Worm (Caenorhabditis elegans) whole organism, L4 larva: ENCODE data around the gene K11H3.3.

ENCODE experiments used
- F44E2.7 ChIP-seq: fragments of 200-800 bp; sonication (Bioruptor generic); IDR thresholded peaks from 2 replicates; pipeline ENCODE4 v2.1.2; 2022; ENCODE audit warnings: missing genetic modification characterization, missing compliant biosample characterization
- R02D3.7 ChIP-seq: fragments of 150-350 bp; sonication (generic microtip); optimal IDR thresholded peaks from 3 replicates; lab custom pipeline; 2014; ENCODE audit warnings: missing biosample characterization, missing genetic modification characterization
- T26A8.4 ChIP-seq: fragments of 200-800 bp; sonication (Bioruptor generic); IDR thresholded peaks from 2 replicates; pipeline ENCODE4 v1.3.6; 2022; ENCODE audit warnings: missing genetic modification characterization, missing compliant biosample characterization
- Y105C5A.15 ChIP-seq: fragments of 200-800 bp; sonication (Bioruptor generic); IDR thresholded peaks from 2 replicates; pipeline ENCODE4 v1.3.6; 2022; ENCODE audit warnings: missing genetic modification characterization, missing compliant biosample characterization
- Y75B8A.6 ChIP-seq: fragments of 200-800 bp; sonication (Bioruptor generic); IDR thresholded peaks from 2 replicates; pipeline ENCODE4 v1.3.6; 2022; ENCODE audit warnings: missing genetic modification reagents, missing genetic modification characterization, missing compliant biosample characterization
- ama-1 ChIP-seq: fragments of 150-350 bp; optimal IDR thresholded peaks from 2 replicates; lab custom pipeline; 2014; ENCODE audit warnings: inconsistent platforms, mixed read lengths
- ceh-28 ChIP-seq: fragments of 150-350 bp; optimal IDR thresholded peaks from 2 replicates; lab custom pipeline; 2014; ENCODE audit warnings: missing biosample characterization, missing genetic modification reagents, missing genetic modification characterization
- ceh-44 ChIP-seq: fragments of 200-800 bp; sonication (Bioruptor generic); IDR thresholded peaks from 2 replicates; pipeline ENCODE4 v1.3.6; 2022; ENCODE audit warnings: missing genetic modification reagents, missing genetic modification characterization, missing compliant biosample characterization
- ceh-62 ChIP-seq: sonication (generic microtip); optimal IDR thresholded peaks from 2 replicates; lab custom pipeline; 2017; ENCODE audit warnings: missing biosample characterization, missing genetic modification characterization
- cey-2 ChIP-seq: sonication (generic microtip); optimal IDR thresholded peaks from 3 replicates; lab custom pipeline; 2017; ENCODE audit warnings: missing genetic modification characterization, mild to moderate bottlenecking, missing compliant biosample characterization, antibody characterized with exemption, borderline replicate concordance; ENCODE audit not compliant: insufficient read depth
- daf-12 ChIP-seq: fragments of 150-350 bp; optimal IDR thresholded peaks from 2 replicates; lab custom pipeline; 2014; ENCODE audit warnings: missing biosample characterization, missing genetic modification reagents, missing genetic modification characterization
- daf-16 ChIP-seq, 3 experiments: sonication (generic microtip); optimal IDR thresholded peaks; 2 replicates each; lab custom pipeline; 2016 to 2017; ENCODE audit warnings: missing genetic modification characterization in 3 of 3, missing genetic modification reagents in 3 of 3, mild to moderate bottlenecking in 2 of 3, missing compliant biosample characterization in 2 of 3, missing biosample characterization in 1 of 3, moderate library complexity in 1 of 3
- daf-19 ChIP-seq: fragments of 200-800 bp; sonication (Bioruptor generic); conservative IDR thresholded peaks from 2 replicates; pipeline ENCODE4 v1.3.6; 2022; ENCODE audit warnings: missing genetic modification characterization, missing compliant biosample characterization
- daf-8 ChIP-seq: fragments of 200-800 bp; sonication (Bioruptor generic); IDR thresholded peaks from 2 replicates; pipeline ENCODE4 v1.3.6; 2022; ENCODE audit warnings: missing genetic modification characterization, missing compliant biosample characterization
- dmd-6 ChIP-seq: fragments of 200-800 bp; sonication (Bioruptor generic); IDR thresholded peaks from 2 replicates; pipeline ENCODE4 v1.3.6; 2022; ENCODE audit warnings: missing genetic modification reagents, missing genetic modification characterization, missing compliant biosample characterization
- dpl-1 ChIP-seq: fragments of 150-350 bp; optimal IDR thresholded peaks from 2 replicates; lab custom pipeline; 2014; ENCODE audit warnings: missing biosample characterization, missing genetic modification reagents, missing genetic modification characterization
- dve-1 ChIP-seq: sonication (generic microtip); optimal IDR thresholded peaks from 2 replicates; lab custom pipeline; 2017; ENCODE audit warnings: antibody characterized with exemption, mild to moderate bottlenecking, missing genetic modification characterization, missing compliant biosample characterization; ENCODE audit not compliant: insufficient read depth
- egl-27 ChIP-seq: sonication (generic microtip); optimal IDR thresholded peaks from 3 replicates; lab custom pipeline; 2017; ENCODE audit warnings: missing biosample characterization, missing genetic modification reagents, missing genetic modification characterization
- egl-43 ChIP-seq: fragments of 200-800 bp; sonication (Bioruptor generic); IDR thresholded peaks from 2 replicates; pipeline ENCODE4 v1.3.6; 2022; ENCODE audit warnings: missing genetic modification reagents, missing genetic modification characterization, missing compliant biosample characterization
- fos-1 ChIP-seq: fragments of 150-350 bp; optimal IDR thresholded peaks from 2 replicates; lab custom pipeline; 2014; ENCODE audit warnings: missing biosample characterization, missing genetic modification characterization
- hif-1 ChIP-seq, 2 experiments: sonication (generic microtip); optimal IDR thresholded peaks; 2 replicates each; lab custom pipeline; 2016 to 2017; ENCODE audit warnings: missing compliant biosample characterization in 2 of 2, missing genetic modification characterization in 2 of 2, missing genetic modification reagents in 2 of 2, missing genotype in 2 of 2, mild to moderate bottlenecking in 1 of 2
- hlh-11 ChIP-seq: fragments of 200-800 bp; sonication (Bioruptor generic); optimal IDR thresholded peaks from 2 replicates; lab custom pipeline; 2018; ENCODE audit warnings: mild to moderate bottlenecking, missing genetic modification characterization, missing compliant biosample characterization
- hmg-1.1 ChIP-seq: fragments of 200-800 bp; sonication (Bioruptor generic); IDR thresholded peaks from 2 replicates; pipeline ENCODE4 v1.3.6; 2022; ENCODE audit warnings: missing genetic modification reagents, missing genetic modification characterization, missing compliant biosample characterization
- lin-15B ChIP-seq: fragments of 150-350 bp; sonication (generic microtip); optimal IDR thresholded peaks from 3 replicates; lab custom pipeline; 2014; ENCODE audit warnings: missing biosample characterization, missing genetic modification characterization
- lin-29 ChIP-seq: fragments of 200-800 bp; sonication (Bioruptor generic); IDR thresholded peaks from 2 replicates; pipeline ENCODE4 v1.3.6; 2022; ENCODE audit warnings: missing genetic modification reagents, missing genetic modification characterization, missing compliant biosample characterization
- lin-39 ChIP-seq: fragments of 150-350 bp; optimal IDR thresholded peaks from 2 replicates; lab custom pipeline; 2014; ENCODE audit warnings: missing biosample characterization, missing genetic modification reagents, missing genetic modification characterization
- mdl-1 ChIP-seq, 2 experiments: fragments of 150-350 bp in 1 of 2; sonication (generic microtip) in 1 of 2; optimal IDR thresholded peaks; 2 replicates each; lab custom pipeline; 2014 to 2017; ENCODE audit warnings: missing biosample characterization in 2 of 2, missing genetic modification characterization in 2 of 2
- mdt-29 ChIP-seq: fragments of 200-800 bp; sonication (Bioruptor generic); IDR thresholded peaks from 2 replicates; pipeline ENCODE4 v1.3.6; 2022; ENCODE audit warnings: missing genetic modification reagents, missing genetic modification characterization, missing compliant biosample characterization
- mes-2 ChIP-seq: sonication (generic microtip); optimal IDR thresholded peaks from 2 replicates; lab custom pipeline; 2016; ENCODE audit warnings: missing genotype, mild to moderate bottlenecking, missing genetic modification characterization, missing compliant biosample characterization; ENCODE audit not compliant: poor library complexity, severe bottlenecking
- nhr-11 ChIP-seq: fragments of 150-350 bp; optimal IDR thresholded peaks from 2 replicates; lab custom pipeline; 2014; ENCODE audit warnings: missing biosample characterization, missing genetic modification characterization
- nhr-28 ChIP-seq: fragments of 150-350 bp; optimal IDR thresholded peaks from 2 replicates; lab custom pipeline; 2014; ENCODE audit warnings: missing biosample characterization, missing genetic modification characterization
- nhr-48 ChIP-seq: sonication (generic microtip); optimal IDR thresholded peaks from 2 replicates; lab custom pipeline; 2016; ENCODE audit warnings: mild to moderate bottlenecking, missing genetic modification characterization, missing compliant biosample characterization
- pha-4 ChIP-seq, 2 experiments: fragments of 150-350 bp in 1 of 2; fragments of 200-800 bp in 1 of 2; sonication (Bioruptor generic) in 1 of 2; IDR thresholded peaks in 1 of 2; optimal IDR thresholded peaks in 1 of 2; 2 replicates each; pipeline versions ENCODE4 v1.3.6 to Lab custom; 2014 to 2022; ENCODE audit warnings: missing genetic modification characterization in 2 of 2, missing genetic modification reagents in 2 of 2, missing biosample characterization in 1 of 2, missing compliant biosample characterization in 1 of 2
- set-16 ChIP-seq: fragments of 200-800 bp; sonication (Bioruptor generic); IDR thresholded peaks from 2 replicates; pipeline ENCODE4 v1.3.6; 2022; ENCODE audit warnings: missing genetic modification reagents, missing genetic modification characterization, missing compliant biosample characterization
- skn-1 ChIP-seq: fragments of 150-350 bp; optimal IDR thresholded peaks from 2 replicates; lab custom pipeline; 2014; ENCODE audit warnings: missing biosample characterization, missing genetic modification characterization
- snpc-1.2 ChIP-seq: fragments of 200-800 bp; sonication (Bioruptor generic); IDR thresholded peaks from 2 replicates; pipeline ENCODE4 v1.3.6; 2022; ENCODE audit warnings: missing genetic modification reagents, missing genetic modification characterization, missing compliant biosample characterization
- snpc-4 ChIP-seq: fragments of 150-350 bp; optimal IDR thresholded peaks from 2 replicates; lab custom pipeline; 2014; ENCODE audit warnings: missing biosample characterization, missing genetic modification characterization
- spr-3 ChIP-seq: fragments of 200-800 bp; sonication (Bioruptor generic); optimal IDR thresholded peaks from 2 replicates; lab custom pipeline; 2018; ENCODE audit warnings: mild to moderate bottlenecking, missing genetic modification characterization, missing compliant biosample characterization
- unc-39 ChIP-seq: sonication (generic microtip); optimal IDR thresholded peaks from 2 replicates; lab custom pipeline; 2017; ENCODE audit warnings: missing biosample characterization, missing genetic modification characterization
- unc-62 ChIP-seq, 3 experiments: fragments of 150-350 bp in 1 of 3; sonication (generic microtip); optimal IDR thresholded peaks in 2 of 3; peaks in 1 of 3; 1 replicate in 1 of 3; 2 replicates in 2 of 3; lab custom pipeline; 2014 to 2017; ENCODE audit warnings: missing biosample characterization in 3 of 3, missing genetic modification characterization in 3 of 3, missing genetic modification reagents in 3 of 3, missing genotype in 1 of 3
- zag-1 ChIP-seq: fragments of 150-350 bp; optimal IDR thresholded peaks from 2 replicates; lab custom pipeline; 2014; ENCODE audit warnings: missing biosample characterization, missing genetic modification characterization
- zfp-2 ChIP-seq: sonication (generic microtip); optimal IDR thresholded peaks from 2 replicates; lab custom pipeline; 2016; ENCODE audit warnings: mild to moderate bottlenecking, missing genetic modification characterization, missing compliant biosample characterization
- zip-11 ChIP-seq: fragments of 200-800 bp; sonication (Bioruptor generic); IDR thresholded peaks from 2 replicates; pipeline ENCODE4 v1.3.6; 2022; ENCODE audit warnings: missing genetic modification characterization, missing compliant biosample characterization
- zip-2 ChIP-seq: fragments of 150-350 bp; optimal IDR thresholded peaks from 2 replicates; lab custom pipeline; 2014; ENCODE audit warnings: missing biosample characterization, missing genetic modification characterization
- ztf-11 ChIP-seq: fragments of 150-350 bp; optimal IDR thresholded peaks from 2 replicates; lab custom pipeline; 2014; ENCODE audit warnings: missing biosample characterization, missing genetic modification characterization
- ztf-7 ChIP-seq: fragments of 150-350 bp; optimal IDR thresholded peaks from 2 replicates; lab custom pipeline; 2014; ENCODE audit warnings: missing biosample characterization, missing genetic modification characterization

The K11H3.3 gene

ce11 chrIII:9825073-9825828, 26.4 kb upstream of the K11H3.3 start, which contains the start of gene ZK632.9:
Gene ZK632.9 (minus strand): TSS chrIII:9825432.
- TF ChIP-seq dpl-1 (GFP tag; lab: Kevin White, UChicago): peak; percentile 10
- no peak for TF ChIP-seq nhr-11 (tag; lab: Kevin White, UChicago)
- TF ChIP-seq pha-4 (GFP tag; IDR thresholded peaks at IDR 0.05; lab: Robert Waterston, UW): 0 out of 2 replicates have a peak, but pooled peaks have one; percentile 32
- TF ChIP-seq pha-4 (tag; optimal IDR thresholded peaks at IDR 0.05; lab: Kevin White, UChicago): no peak
- peak; percentile 63 for TF ChIP-seq nhr-28 (tag; lab: Kevin White, UChicago)
- TF ChIP-seq zip-2 (tag; lab: Kevin White, UChicago): no peak
- peak; percentile 70; the same call in 1 of the 2 replicates for TF ChIP-seq Y75B8A.6 (GFP tag; lab: Robert Waterston, UW)
- 0 out of 2 replicates have a peak, but pooled peaks have one; percentile 25 for TF ChIP-seq Y105C5A.15 (GFP tag; lab: Robert Waterston, UW)
- TF ChIP-seq hlh-11 (tag; lab: Kevin White, UChicago): peak; percentile 41
- peak; percentile 54 for TF ChIP-seq dve-1 (tag; lab: Kevin White, UChicago)
- TF ChIP-seq mes-2 (tag; lab: Kevin White, UChicago): peak; percentile 33
- no peak for TF ChIP-seq mdt-29 (GFP tag; lab: Robert Waterston, UW)
- TF ChIP-seq dmd-6 (GFP tag; lab: Robert Waterston, UW): peak; percentile 48
- no peak for TF ChIP-seq lin-15B (tag; lab: Kevin White, UChicago)
- TF ChIP-seq ceh-44 (GFP tag; lab: Robert Waterston, UW): no peak
- TF ChIP-seq unc-62 (GFP tag; optimal IDR thresholded peaks at IDR 0.05 in 1 of 2; lab: Kevin White, UChicago): peak in 1 of 2 experiments; percentile 56
- no peak for TF ChIP-seq unc-62 (tag; optimal IDR thresholded peaks at IDR 0.05; lab: Kevin White, UChicago)
- peak; percentile 26 for TF ChIP-seq ceh-28 (tag; lab: Kevin White, UChicago)
- TF ChIP-seq ceh-62 (tag; lab: Kevin White, UChicago): no peak
- 0 out of 2 replicates have a peak, but pooled peaks have one; percentile 34 for TF ChIP-seq snpc-1.2 (GFP tag; lab: Robert Waterston, UW)
- TF ChIP-seq daf-16 (GFP tag; optimal IDR thresholded peaks at IDR 0.05; lab: Kevin White, UChicago): no peak
- TF ChIP-seq daf-16 (tag; optimal IDR thresholded peaks at IDR 0.05; lab: Kevin White, UChicago): peak; percentile 94
- no peak for TF ChIP-seq mdl-1 (tag; optimal IDR thresholded peaks at IDR 0.05; lab: Kevin White, UChicago)
- TF ChIP-seq cey-2 (tag; lab: Kevin White, UChicago): no peak
- 0 out of 2 replicates have a peak, but pooled peaks have one; percentile 16 for TF ChIP-seq set-16 (GFP tag; lab: Robert Waterston, UW)
- no peak for TF ChIP-seq snpc-4 (tag; lab: Kevin White, UChicago)
- TF ChIP-seq daf-19 (GFP tag; lab: Robert Waterston, UW): no peak
- no peak for TF ChIP-seq R02D3.7
- peak; percentile 54 for TF ChIP-seq egl-43 (GFP tag; lab: Robert Waterston, UW)
- no peak for TF ChIP-seq skn-1 (tag; lab: Kevin White, UChicago)
- TF ChIP-seq T26A8.4 (GFP tag; lab: Robert Waterston, UW): peak; percentile 41; the same call in 1 of the 2 replicates

- TF ChIP-seq unc-39 (tag; lab: Kevin White, UChicago): no peak
- TF ChIP-seq egl-27 (tag; lab: Kevin White, UChicago): no peak
- TF ChIP-seq zip-11 (GFP tag; lab: Robert Waterston, UW): no peak
- TF ChIP-seq zfp-2 (tag; lab: Kevin White, UChicago): no peak
- no peak for TF ChIP-seq lin-29 (GFP tag; lab: Robert Waterston, UW)
- TF ChIP-seq fos-1: no peak
- TF ChIP-seq ztf-7: no peak
- TF ChIP-seq lin-39 (tag; lab: Kevin White, UChicago): no peak
- peak; percentile 73 for TF ChIP-seq hlh-11 (tag; lab: Kevin White, UChicago)
- TF ChIP-seq ama-1 (lab: Kevin White, UChicago): peak; percentile 66
- TF ChIP-seq nhr-48 (tag; lab: Kevin White, UChicago): no peak
- TF ChIP-seq zag-1: no peak
- TF ChIP-seq spr-3: no peak
- TF ChIP-seq ztf-11 (tag; lab: Kevin White, UChicago): no peak
- TF ChIP-seq daf-12 (tag; lab: Kevin White, UChicago): no peak
- TF ChIP-seq dve-1 (tag; lab: Kevin White, UChicago): peak; percentile 67
- no peak for TF ChIP-seq daf-8 (GFP tag; lab: Robert Waterston, UW)
- no peak for TF ChIP-seq F44E2.7 (GFP tag; lab: Robert Waterston, UW)
- TF ChIP-seq hmg-1.1: 0 out of 2 replicates have a peak, but pooled peaks have one; percentile 11
- TF ChIP-seq hif-1 (tag; optimal IDR thresholded peaks at IDR 0.05; lab: Kevin White, UChicago): peak in 1 of 2 experiments; percentile 9
- peak; percentile 56 for TF ChIP-seq mes-2 (tag; lab: Kevin White, UChicago)
Observed at ce11 chrIII:9826005-9826404, 25.6 kb upstream of the K11H3.3 start.
